Fruit fly (Drosophila melanogaster) whole organism, embryonic: ENCODE results near the gene Mvb12.

Experiments used
- Awh ChIP-seq: fragments of 200-800 bp; sonication (Bioruptor generic); IDR thresholded peaks from 2 replicates; pipeline ENCODE4, ENCODE4 v1.3.6; 2022; ENCODE audit warnings: missing biosample characterization, missing genetic modification characterization
- CG1233 ChIP-seq: fragments of 200-800 bp; sonication (Bioruptor generic); optimal IDR thresholded peaks from 4 replicates; lab custom pipeline; 2018; ENCODE audit warnings: missing biosample characterization, mild to moderate bottlenecking, missing genetic modification characterization
- CG13287 ChIP-seq: fragments of 200-800 bp; sonication (Bioruptor generic); IDR thresholded peaks from 2 replicates; pipeline ENCODE4 v1.3.6; 2022; ENCODE audit warnings: missing biosample characterization, missing genetic modification characterization; ENCODE audit not compliant: partially characterized antibody
- CG13424 ChIP-seq: fragments of 200-800 bp; sonication (Bioruptor generic); optimal IDR thresholded peaks from 2 replicates; lab custom pipeline; 2019; ENCODE audit warnings: missing biosample characterization, mild to moderate bottlenecking, missing genetic modification characterization, moderate library complexity
- CG15073 ChIP-seq: fragments of 200-800 bp; sonication (Bioruptor generic); optimal IDR thresholded peaks from 2 replicates; lab custom pipeline; 2016; ENCODE audit warnings: missing biosample characterization, missing genetic modification characterization
- CG16779 ChIP-seq: fragments of 200-800 bp; sonication (Bioruptor generic); IDR thresholded peaks from 2 replicates; pipeline ENCODE4 v1.3.6; 2022; ENCODE audit warnings: missing biosample characterization, missing genetic modification characterization
- CG17359 ChIP-seq: fragments of 200-800 bp; sonication (Bioruptor generic); optimal IDR thresholded peaks from 3 replicates; lab custom pipeline; 2018; ENCODE audit warnings: missing biosample characterization, mild to moderate bottlenecking, missing genetic modification characterization, moderate library complexity
- CG17912 ChIP-seq: fragments of 200-800 bp; sonication (Bioruptor generic); optimal IDR thresholded peaks from 2 replicates; lab custom pipeline; 2018; ENCODE audit warnings: missing biosample characterization, mild to moderate bottlenecking, missing genetic modification characterization
- CG2678 ChIP-seq: fragments of 200-800 bp; sonication (Bioruptor generic); optimal IDR thresholded peaks from 3 replicates; lab custom pipeline; 2019; ENCODE audit warnings: missing biosample characterization, mild to moderate bottlenecking, missing genetic modification characterization, moderate library complexity
- CG3065 ChIP-seq: fragments of 200-800 bp; sonication (Bioruptor generic); optimal IDR thresholded peaks from 2 replicates; lab custom pipeline; 2016; ENCODE audit warnings: missing biosample characterization, missing genetic modification characterization
- CG31224 ChIP-seq: fragments of 200-800 bp; sonication (Bioruptor generic); IDR thresholded peaks from 2 replicates; pipeline ENCODE4 v1.3.6; 2022; ENCODE audit warnings: missing biosample characterization, missing genetic modification characterization
- CG43689 ChIP-seq: fragments of 200-800 bp; sonication (Bioruptor generic); IDR thresholded peaks from 2 replicates; pipeline ENCODE4 v1.3.6; 2022; ENCODE audit warnings: missing biosample characterization, missing genetic modification characterization
- CG4617 ChIP-seq: fragments of 200-800 bp; sonication (Bioruptor generic); optimal IDR thresholded peaks from 3 replicates; lab custom pipeline; 2016; ENCODE audit warnings: missing biosample characterization, missing genetic modification characterization, borderline replicate concordance
- CG6813 ChIP-seq: fragments of 200-800 bp; sonication (Bioruptor generic); optimal IDR thresholded peaks from 2 replicates; lab custom pipeline; 2017; ENCODE audit warnings: missing biosample characterization, missing genetic modification characterization, mild to moderate bottlenecking, moderate library complexity, missing genetic modification reagents
- CG7745 ChIP-seq: fragments of 200-800 bp; sonication (Bioruptor generic); optimal IDR thresholded peaks from 2 replicates; lab custom pipeline; 2018; ENCODE audit warnings: missing biosample characterization, mild to moderate bottlenecking, missing genetic modification characterization, moderate library complexity
- CG7928 ChIP-seq: fragments of 200-800 bp; sonication (Bioruptor generic); optimal IDR thresholded peaks from 2 replicates; lab custom pipeline; 2017; ENCODE audit warnings: missing biosample characterization, mild to moderate bottlenecking, missing genetic modification characterization
- CG9932 ChIP-seq: fragments of 200-800 bp; sonication (Bioruptor generic); IDR thresholded peaks from 2 replicates; pipeline ENCODE4 v1.3.6; 2022; ENCODE audit warnings: missing biosample characterization, missing genetic modification characterization
- Chrac-16 ChIP-seq: fragments of 200-800 bp; sonication (Bioruptor generic); optimal IDR thresholded peaks from 3 replicates; lab custom pipeline; 2016; ENCODE audit warnings: missing biosample characterization, missing genetic modification characterization
- D19A ChIP-seq: fragments of 200-800 bp; optimal IDR thresholded peaks from 3 replicates; lab custom pipeline; 2019; ENCODE audit warnings: missing biosample characterization, mild to moderate bottlenecking, missing genetic modification characterization, moderate library complexity
- Dfd ChIP-seq, 2 experiments: fragments of >200 bp; optimal IDR thresholded peaks; 2 replicates each; lab custom pipeline; 2017; ENCODE audit warnings: missing biosample characterization in 2 of 2, missing genetic modification characterization in 2 of 2
- Dip2 ChIP-seq: fragments of 200-800 bp; sonication (Bioruptor generic); IDR thresholded peaks from 2 replicates; pipeline ENCODE4 v1.3.6; 2022; ENCODE audit warnings: missing biosample characterization, missing genetic modification characterization
- Dip3 ChIP-seq: fragments of 200-800 bp; sonication (Bioruptor generic); optimal IDR thresholded peaks from 3 replicates; lab custom pipeline; 2016; ENCODE audit warnings: missing biosample characterization, missing genetic modification characterization
- HLH4C ChIP-seq: fragments of 200-800 bp; sonication (Bioruptor generic); IDR thresholded peaks from 3 replicates; pipeline ENCODE4 v1.3.6; 2022; ENCODE audit warnings: missing biosample characterization, missing genetic modification characterization; ENCODE audit not compliant: partially characterized antibody
- Hey ChIP-seq: fragments of 200-800 bp; sonication (Bioruptor generic); optimal IDR thresholded peaks from 3 replicates; lab custom pipeline; 2018; ENCODE audit warnings: missing biosample characterization, mild to moderate bottlenecking, missing genetic modification characterization
- NC2β ChIP-seq: fragments of 200-800 bp; sonication (Bioruptor generic); optimal IDR thresholded peaks from 2 replicates; lab custom pipeline; 2016; ENCODE audit warnings: missing biosample characterization, missing genetic modification characterization
- Sox100B ChIP-seq: fragments of 200-800 bp; sonication (Bioruptor generic); optimal IDR thresholded peaks from 3 replicates; lab custom pipeline; 2018; ENCODE audit warnings: missing biosample characterization, mild to moderate bottlenecking, missing genetic modification characterization
- Vsx1 ChIP-seq: fragments of 200-800 bp; sonication (Bioruptor generic); optimal IDR thresholded peaks from 2 replicates; lab custom pipeline; 2017; ENCODE audit warnings: missing biosample characterization, mild to moderate bottlenecking, missing genetic modification characterization, missing genetic modification reagents
- Xbp1 ChIP-seq: fragments of 200-800 bp; sonication (Bioruptor generic); optimal IDR thresholded peaks from 3 replicates; lab custom pipeline; 2016; ENCODE audit warnings: missing biosample characterization, mild to moderate bottlenecking, missing genetic modification characterization
- ab ChIP-seq: fragments of 200-800 bp; sonication (Bioruptor generic); optimal IDR thresholded peaks from 2 replicates; lab custom pipeline; 2016; ENCODE audit warnings: missing biosample characterization, missing genetic modification characterization
- ato ChIP-seq: fragments of 200-800 bp; sonication (Bioruptor generic); IDR thresholded peaks from 2 replicates; pipeline ENCODE4 v1.3.6; 2022; ENCODE audit warnings: missing biosample characterization, missing genetic modification characterization; ENCODE audit not compliant: partially characterized antibody
- az2 ChIP-seq: fragments of 200-800 bp; sonication (Bioruptor generic); optimal IDR thresholded peaks from 3 replicates; lab custom pipeline; 2016; ENCODE audit warnings: missing biosample characterization, missing genetic modification characterization
- bowl ChIP-seq: fragments of 200-800 bp; sonication (Bioruptor generic); IDR thresholded peaks from 2 replicates; pipeline ENCODE4 v1.3.6; 2022; ENCODE audit warnings: missing biosample characterization, missing genetic modification characterization
- bsh ChIP-seq, 2 experiments: fragments of 200-800 bp; sonication (Bioruptor generic); optimal IDR thresholded peaks; 2 replicates each; lab custom pipeline; 2017 to 2018; ENCODE audit warnings: mild to moderate bottlenecking in 2 of 2, missing biosample characterization in 2 of 2, missing genetic modification characterization in 2 of 2, moderate library complexity in 1 of 2
- cad ChIP-seq: fragments of >200 bp; optimal IDR thresholded peaks from 2 replicates; lab custom pipeline; 2017; ENCODE audit warnings: missing biosample characterization, missing genetic modification characterization
- dmrt11E ChIP-seq: fragments of 200-800 bp; sonication (Bioruptor generic); optimal IDR thresholded peaks from 3 replicates; lab custom pipeline; 2018; ENCODE audit warnings: missing biosample characterization, mild to moderate bottlenecking, missing genetic modification characterization, moderate library complexity
- exex ChIP-seq: fragments of 200-800 bp; sonication (Bioruptor generic); optimal IDR thresholded peaks from 4 replicates; lab custom pipeline; 2018; ENCODE audit warnings: missing biosample characterization, mild to moderate bottlenecking, missing genetic modification characterization, moderate library complexity
- fd96Cb ChIP-seq: fragments of 200-800 bp; sonication (Bioruptor generic); optimal IDR thresholded peaks from 2 replicates; lab custom pipeline; 2018; ENCODE audit warnings: missing biosample characterization, mild to moderate bottlenecking, missing genetic modification characterization, moderate library complexity
- ftz-f1 ChIP-seq: fragments of 200-800 bp; sonication (Bioruptor generic); optimal IDR thresholded peaks from 2 replicates; lab custom pipeline; 2016; ENCODE audit warnings: missing biosample characterization, missing genetic modification characterization
- fu2 ChIP-seq: fragments of 200-800 bp; sonication (Bioruptor generic); optimal IDR thresholded peaks from 2 replicates; lab custom pipeline; 2016; ENCODE audit warnings: missing biosample characterization, missing genetic modification characterization
- ham ChIP-seq: fragments of 200-800 bp; sonication (Bioruptor generic); IDR thresholded peaks from 2 replicates; pipeline ENCODE4 v1.3.6; 2022; ENCODE audit warnings: missing biosample characterization, missing genetic modification characterization
- hbn ChIP-seq: fragments of 200-800 bp; sonication (Bioruptor generic); IDR thresholded peaks from 2 replicates; pipeline ENCODE4 v1.3.6; 2022; ENCODE audit warnings: missing biosample characterization, missing genetic modification characterization; ENCODE audit not compliant: partially characterized antibody
- ind ChIP-seq: fragments of 200-800 bp; sonication (Bioruptor generic); optimal IDR thresholded peaks from 3 replicates; lab custom pipeline; 2016; ENCODE audit warnings: missing biosample characterization, missing genetic modification characterization
- nerfin-1 ChIP-seq: fragments of 200-800 bp; sonication (Bioruptor generic); optimal IDR thresholded peaks from 3 replicates; lab custom pipeline; 2019; ENCODE audit warnings: missing biosample characterization, mild to moderate bottlenecking, missing genetic modification characterization, moderate library complexity
- phol ChIP-seq: fragments of 200-800 bp; sonication (Bioruptor generic); optimal IDR thresholded peaks from 3 replicates; lab custom pipeline; 2018; ENCODE audit warnings: missing biosample characterization, mild to moderate bottlenecking, missing genetic modification characterization, moderate library complexity
- ranshi ChIP-seq: fragments of 200-800 bp; sonication (Bioruptor generic); IDR thresholded peaks from 2 replicates; pipeline ENCODE4 v1.3.6; 2022; ENCODE audit warnings: missing biosample characterization, missing genetic modification characterization
- slbo ChIP-seq: fragments of 200-800 bp; sonication (Bioruptor generic); IDR thresholded peaks from 2 replicates; pipeline ENCODE4 v1.3.6; 2022; ENCODE audit warnings: missing biosample characterization, missing genetic modification characterization
- sqz ChIP-seq: fragments of 200-800 bp; sonication (Bioruptor generic); optimal IDR thresholded peaks from 3 replicates; lab custom pipeline; 2018; ENCODE audit warnings: missing biosample characterization, mild to moderate bottlenecking, missing genetic modification characterization
- tap ChIP-seq: fragments of 200-800 bp; optimal IDR thresholded peaks from 3 replicates; lab custom pipeline; 2019; ENCODE audit warnings: missing biosample characterization, mild to moderate bottlenecking, missing genetic modification characterization, moderate library complexity
- trem ChIP-seq: fragments of 200-800 bp; optimal IDR thresholded peaks from 3 replicates; lab custom pipeline; 2019; ENCODE audit warnings: missing biosample characterization, mild to moderate bottlenecking, missing genetic modification characterization, moderate library complexity
- usp ChIP-seq: fragments of >200 bp; optimal IDR thresholded peaks from 2 replicates; lab custom pipeline; 2017; ENCODE audit warnings: missing biosample characterization, missing genetic modification characterization
- vfl ChIP-seq: fragments of 200-800 bp; sonication (Bioruptor generic); optimal IDR thresholded peaks from 2 replicates; lab custom pipeline; 2016; ENCODE audit warnings: missing biosample characterization, missing genetic modification characterization
- wor ChIP-seq: fragments of 200-800 bp; sonication (Bioruptor generic); IDR thresholded peaks from 2 replicates; pipeline ENCODE4 v1.3.6; 2022; ENCODE audit warnings: missing biosample characterization, missing genetic modification characterization

Gene Mvb12

dm6 chrX:18101778-18102177 is 664 bp upstream of the Mvb12 start, which contains the start of gene Taf8 (continued):
- TF ChIP-seq ham (GFP tag; lab: Robert Waterston, UW) (no peak), hbn (peak; percentile 46; the same call in 1 of the 2 replicates), CG2678 (tag; lab: Kevin White, UChicago) (no peak), ato (peak; percentile 54; the same call in 1 of the 2 replicates), bsh (GFP tag; optimal IDR thresholded peaks at IDR 0.05; lab: Kevin White, UChicago) (no peak), CG15073 (GFP tag; lab: Kevin White, UChicago) (no peak), az2 (GFP tag; lab: Kevin White, UChicago) (no peak), CG17359 (tag; lab: Kevin White, UChicago) (no peak), nerfin-1 (no peak), bowl (GFP tag; lab: Robert Waterston, UW) (no peak), Awh (no peak), CG1233 (GFP tag; lab: Kevin White, UChicago) (no peak), CG43689 (GFP tag; lab: Robert Waterston, UW) (no peak), exex (tag; lab: Kevin White, UChicago) (no peak), D19A (tag; lab: Kevin White, UChicago) (no peak), Dip3 (GFP tag; lab: Kevin White, UChicago) (no peak), usp (GFP tag; lab: Kevin White, UChicago) (no peak), CG31224 (GFP tag; lab: Robert Waterston, UW) (no peak), fd96Cb (tag; lab: Kevin White, UChicago) (no peak), Dfd (GFP tag; optimal IDR thresholded peaks at IDR 0.05; lab: Kevin White, UChicago) (no peak), vfl (no peak), Hey (tag; lab: Kevin White, UChicago) (no peak), Xbp1 (GFP tag; lab: Kevin White, UChicago) (no peak), Dip2 (GFP tag; lab: Robert Waterston, UW) (no peak), ranshi (GFP tag; lab: Robert Waterston, UW) (no peak), NC2β (no peak), Chrac-16 (GFP tag; lab: Kevin White, UChicago) (no peak), ab (GFP tag; lab: Kevin White, UChicago) (no peak), slbo (GFP tag; lab: Robert Waterston, UW) (peak; percentile 63), Sox100B (GFP tag; lab: Kevin White, UChicago) (no peak), CG7928 (no peak), Vsx1 (no peak), CG9932 (peak; percentile 68), wor (GFP tag; lab: Robert Waterston, UW) (no peak), dmrt11E (tag; lab: Kevin White, UChicago) (no peak), CG13287 (GFP tag; lab: Robert Waterston, UW) (peak; percentile 60), CG16779 (GFP tag; lab: Robert Waterston, UW) (no peak), CG7745 (no peak), CG13424 (tag; lab: Kevin White, UChicago) (no peak), phol (tag; lab: Kevin White, UChicago) (no peak), CG4617 (peak; percentile 32), CG17912 (GFP tag; lab: Kevin White, UChicago) (no peak), ftz-f1 (no peak), trem (no peak), CG6813 (no peak), tap (tag; lab: Kevin White, UChicago) (no peak), ind (GFP tag; lab: Kevin White, UChicago) (no peak), sqz (GFP tag; lab: Kevin White, UChicago) (no peak), HLH4C (peak; percentile 37; the same call in 2 of the 3 replicates), cad (GFP tag; lab: Kevin White, UChicago) (no peak), fu2 (GFP tag; lab: Kevin White, UChicago) (no peak), CG3065 (GFP tag; lab: Kevin White, UChicago) (no peak)
